Worm (Caenorhabditis elegans): ENCODE results near the gene nas-7.

The nas-7 gene

DNA sequence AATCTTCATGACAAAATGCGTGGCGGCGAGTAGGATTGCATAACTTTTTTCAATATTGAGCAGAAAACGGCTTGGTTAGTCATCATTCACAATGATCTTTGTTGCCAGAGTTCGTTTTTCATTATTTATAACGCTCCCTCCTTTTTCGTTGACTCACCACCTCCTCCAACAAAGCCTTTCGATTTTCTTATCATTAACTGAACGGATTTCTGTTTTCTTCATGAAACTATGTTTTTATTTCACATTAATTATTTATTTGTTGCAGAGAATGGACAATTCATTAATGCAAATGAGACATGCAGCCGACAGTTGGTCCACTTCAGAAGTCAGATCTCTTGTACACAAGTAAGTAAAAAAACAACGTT lies 7.9 kb downstream of the nas-7 start, which contains the start of gene bath-44:
bath-44 (plus strand) TSS at position 266 of the 365 bp plus-strand sequence.
- TF ChIP-seq zag-1 (tag; optimal IDR thresholded peaks at IDR 0.05), result no peak
- no peak for TF ChIP-seq elt-3 (tag; optimal IDR thresholded peaks at IDR 0.05)
- no peak for TF ChIP-seq elt-1 (tag; optimal IDR thresholded peaks at IDR 0.05)
- no peak for TF ChIP-seq ZK546.5 (tag; optimal IDR thresholded peaks at IDR 0.05)
- TF ChIP-seq mdl-1 (tag; optimal IDR thresholded peaks at IDR 0.05), result no peak
- no peak for TF ChIP-seq peb-1 (tag; optimal IDR thresholded peaks at IDR 0.05)
- TF ChIP-seq nhr-237 (tag; optimal IDR thresholded peaks at IDR 0.05), result no peak
- no peak for TF ChIP-seq ztf-11 (tag; optimal IDR thresholded peaks at IDR 0.05)
- no peak for TF ChIP-seq C34F6.9 (tag; optimal IDR thresholded peaks at IDR 0.05)
- no peak for TF ChIP-seq aly-2 (tag; optimal IDR thresholded peaks at IDR 0.05)
- TF ChIP-seq sem-4 (tag; optimal IDR thresholded peaks at IDR 0.05), result no peak
- no peak for TF ChIP-seq nhr-129 (tag; optimal IDR thresholded peaks at IDR 0.05)
- TF ChIP-seq dmd-4 (tag; optimal IDR thresholded peaks at IDR 0.05), result no peak
- no peak for TF ChIP-seq ama-1 (optimal IDR thresholded peaks at IDR 0.05)

- TF ChIP-seq sem-4 (tag; optimal IDR thresholded peaks at IDR 0.05) (peak; percentile 17), F13H6.1 (tag; optimal IDR thresholded peaks at IDR 0.05) (no peak), Y55F3AM.14 (GFP tag; optimal IDR thresholded peaks at IDR 0.05) (no peak), lsy-2 (tag; optimal IDR thresholded peaks at IDR 0.05) (peak in 1 of 2 experiments; percentile 27), nhr-77 (tag; optimal IDR thresholded peaks at IDR 0.05) (no peak), nhr-25 (tag; optimal IDR thresholded peaks at IDR 0.05) (peak; percentile 15), sma-3 (GFP tag; optimal IDR thresholded peaks at IDR 0.05) (no peak), egl-27 (tag; optimal IDR thresholded peaks at IDR 0.05) (no peak), C34F6.9 (tag; optimal IDR thresholded peaks at IDR 0.05) (peak; percentile 27), ztf-4 (tag; optimal IDR thresholded peaks at IDR 0.05) (no peak), alr-1 (tag; optimal IDR thresholded peaks at IDR 0.05) (no peak), ceh-16 (tag; optimal IDR thresholded peaks at IDR 0.05) (no peak), dmd-4 (tag; optimal IDR thresholded peaks at IDR 0.05) (no peak), sma-9 (GFP tag; optimal IDR thresholded peaks at IDR 0.05) (no peak), sma-9 (tag; optimal IDR thresholded peaks at IDR 0.05) (no peak), crh-2 (tag; optimal IDR thresholded peaks at IDR 0.05) (no peak), blmp-1 (tag; optimal IDR thresholded peaks at IDR 0.05; ENCODE audit: insufficient read depth) (no peak)
Observed at ce11 chrII:7393922-7394689, 8.4 kb downstream of the nas-7 start.

- TF ChIP-seq nhr-25 (tag; optimal IDR thresholded peaks at IDR 0.05) (peak; percentile 35), lin-13 (GFP tag; optimal IDR thresholded peaks at IDR 0.05) (no peak)
Observed at ce11 chrII:7393393-7393792, 9.1 kb downstream of the nas-7 start.

- TF ChIP-seq lin-13 (GFP tag; optimal IDR thresholded peaks at IDR 0.05) (no peak), ztf-11 (tag; optimal IDR thresholded peaks at IDR 0.05) (no peak), ama-1 (optimal IDR thresholded peaks at IDR 0.05) (no peak), skn-1 (tag; optimal IDR thresholded peaks at IDR 0.05) (no peak), nhr-11 (tag; optimal IDR thresholded peaks at IDR 0.05) (no peak), F13H6.1 (tag; optimal IDR thresholded peaks at IDR 0.05) (peak; percentile 54), lsy-2 (tag; optimal IDR thresholded peaks at IDR 0.05) (peak in 1 of 2 experiments; percentile 54), mdl-1 (tag; optimal IDR thresholded peaks at IDR 0.05) (no peak), sma-9 (GFP tag; optimal IDR thresholded peaks at IDR 0.05) (peak; percentile 89), sma-9 (tag; optimal IDR thresholded peaks at IDR 0.05) (no peak), aly-2 (tag; optimal IDR thresholded peaks at IDR 0.05) (no peak), mbf-1 (tag; optimal IDR thresholded peaks at IDR 0.05) (no peak), elt-1 (tag; optimal IDR thresholded peaks at IDR 0.05) (no peak), nhr-129 (tag; optimal IDR thresholded peaks at IDR 0.05) (peak; percentile 97), C34F6.9 (tag; optimal IDR thresholded peaks at IDR 0.05) (peak; percentile 56), nhr-21 (tag; optimal IDR thresholded peaks at IDR 0.05) (no peak), snpc-4 (tag; optimal IDR thresholded peaks at IDR 0.05) (no peak), unc-39 (tag; optimal IDR thresholded peaks at IDR 0.05) (no peak), sem-4 (tag; optimal IDR thresholded peaks at IDR 0.05) (peak; percentile 34), unc-62 (GFP tag; optimal IDR thresholded peaks at IDR 0.05) (no peak), elt-3 (tag; optimal IDR thresholded peaks at IDR 0.05) (no peak), dmd-4 (tag; optimal IDR thresholded peaks at IDR 0.05) (no peak), blmp-1 (tag; optimal IDR thresholded peaks at IDR 0.05; ENCODE audit: insufficient read depth) (peak; percentile 60), sma-3 (GFP tag; optimal IDR thresholded peaks at IDR 0.05) (peak; percentile 42), crh-2 (tag; optimal IDR thresholded peaks at IDR 0.05) (peak; percentile 63), nhr-10 (tag; optimal IDR thresholded peaks at IDR 0.05) (no peak), ztf-1 (GFP tag; conservative IDR thresholded peaks at IDR 0.05) (no peak), nhr-77 (tag; optimal IDR thresholded peaks at IDR 0.05) (no peak), nhr-6 (tag; optimal IDR thresholded peaks at IDR 0.05) (no peak), unc-55 (GFP tag; optimal IDR thresholded peaks at IDR 0.05) (no peak), nhr-25 (tag; optimal IDR thresholded peaks at IDR 0.05) (peak; percentile 76), ceh-82 (tag; optimal IDR thresholded peaks at IDR 0.05) (no peak), lin-11 (tag; optimal IDR thresholded peaks at IDR 0.05) (no peak), zag-1 (tag; optimal IDR thresholded peaks at IDR 0.05) (peak; percentile 72), alr-1 (tag; optimal IDR thresholded peaks at IDR 0.05) (no peak), lin-39 (tag; optimal IDR thresholded peaks at IDR 0.05) (no peak)
Observed at ce11 chrII:7392052-7392694, 10.4 kb downstream of the nas-7 start.
